Worm (Caenorhabditis elegans) whole organism, late embryonic: ENCODE data around the gene amdh-1.

ENCODE experiments used
- K02D7.2 ChIP-seq: sonication (generic microtip); optimal IDR thresholded peaks from 2 replicates; lab custom pipeline; 2017; ENCODE audit warnings: mild to moderate bottlenecking, missing genetic modification characterization, missing compliant biosample characterization
- K09A11.1 ChIP-seq: sonication (generic microtip); optimal IDR thresholded peaks from 2 replicates; lab custom pipeline; 2017; ENCODE audit warnings: antibody characterized with exemption, mild to moderate bottlenecking, missing genetic modification characterization, missing compliant biosample characterization; ENCODE audit not compliant: insufficient read depth
- T23F11.4 ChIP-seq: fragments of 200-800 bp; sonication (Bioruptor generic); optimal IDR thresholded peaks from 2 replicates; lab custom pipeline; 2018; ENCODE audit warnings: mild to moderate bottlenecking, missing genetic modification characterization, missing compliant biosample characterization
- Y22D7AL.16 ChIP-seq: sonication (generic microtip); optimal IDR thresholded peaks from 2 replicates; lab custom pipeline; 2016; ENCODE audit warnings: missing genetic modification characterization, missing compliant biosample characterization
- ahr-1 ChIP-seq: sonication (generic microtip); optimal IDR thresholded peaks from 2 replicates; lab custom pipeline; 2016; ENCODE audit warnings: missing genetic modification characterization, missing compliant biosample characterization
- ama-1 ChIP-seq: fragments of 150-350 bp; optimal IDR thresholded peaks from 2 replicates; lab custom pipeline; 2014
- ceh-14 ChIP-seq: sonication (generic microtip); optimal IDR thresholded peaks from 2 replicates; lab custom pipeline; 2016; ENCODE audit warnings: missing genotype, missing genetic modification characterization, missing compliant biosample characterization
- ceh-19 ChIP-seq: fragments of 200-800 bp; sonication (Bioruptor generic); optimal IDR thresholded peaks from 2 replicates; lab custom pipeline; 2018; ENCODE audit warnings: mild to moderate bottlenecking, missing genetic modification characterization, missing compliant biosample characterization
- ceh-2 ChIP-seq: sonication (generic microtip); optimal IDR thresholded peaks from 2 replicates; lab custom pipeline; 2016; ENCODE audit warnings: missing genotype, missing genetic modification characterization, missing compliant biosample characterization
- ceh-22 ChIP-seq: sonication (generic microtip); optimal IDR thresholded peaks from 2 replicates; lab custom pipeline; 2017; ENCODE audit warnings: missing biosample characterization, missing genetic modification characterization
- ceh-48 ChIP-seq: sonication (generic microtip); optimal IDR thresholded peaks from 2 replicates; lab custom pipeline; 2016; ENCODE audit warnings: missing genetic modification characterization, inconsistent platforms, missing compliant biosample characterization
- ceh-6 ChIP-seq: fragments of 200-800 bp; sonication (Bioruptor generic); optimal IDR thresholded peaks from 2 replicates; lab custom pipeline; 2018; ENCODE audit warnings: mild to moderate bottlenecking, missing genetic modification characterization, missing compliant biosample characterization
- ceh-9 ChIP-seq: sonication (generic microtip); optimal IDR thresholded peaks from 2 replicates; lab custom pipeline; 2016; ENCODE audit warnings: mild to moderate bottlenecking, missing genetic modification characterization, inconsistent platforms, missing compliant biosample characterization
- dmd-4 ChIP-seq: sonication (generic microtip); optimal IDR thresholded peaks from 2 replicates; lab custom pipeline; 2016; ENCODE audit warnings: borderline replicate concordance, missing genetic modification characterization, missing compliant biosample characterization
- dve-1 ChIP-seq: sonication (generic microtip); optimal IDR thresholded peaks from 2 replicates; lab custom pipeline; 2017; ENCODE audit warnings: antibody characterized with exemption, mild to moderate bottlenecking, missing genetic modification characterization, missing compliant biosample characterization
- elt-2 ChIP-seq: sonication (generic microtip); optimal IDR thresholded peaks from 2 replicates; lab custom pipeline; 2016; ENCODE audit warnings: missing genetic modification reagents, missing genetic modification characterization, missing compliant biosample characterization
- ets-4 ChIP-seq: sonication (generic microtip); optimal IDR thresholded peaks from 2 replicates; lab custom pipeline; 2016; ENCODE audit warnings: missing genetic modification characterization, missing compliant biosample characterization
- eyg-1 ChIP-seq: sonication (generic microtip); optimal IDR thresholded peaks from 2 replicates; lab custom pipeline; 2016; ENCODE audit warnings: missing genotype, missing genetic modification characterization, missing compliant biosample characterization
- fax-1 ChIP-seq: sonication (generic microtip); optimal IDR thresholded peaks from 2 replicates; lab custom pipeline; 2016; ENCODE audit warnings: missing genotype, missing genetic modification characterization, missing compliant biosample characterization
- fkh-6 ChIP-seq: sonication (generic microtip); optimal IDR thresholded peaks from 2 replicates; lab custom pipeline; 2016; ENCODE audit warnings: missing genetic modification characterization, missing compliant biosample characterization
- hlh-30 ChIP-seq: sonication (generic microtip); optimal IDR thresholded peaks from 2 replicates; lab custom pipeline; 2017; ENCODE audit warnings: antibody characterized with exemption, missing genetic modification characterization, missing compliant biosample characterization; ENCODE audit not compliant: insufficient read depth
- hlh-6 ChIP-seq: sonication (generic microtip); optimal IDR thresholded peaks from 2 replicates; lab custom pipeline; 2016; ENCODE audit warnings: missing genotype, missing genetic modification characterization, missing compliant biosample characterization
- hlh-8 ChIP-seq: sonication (generic microtip); optimal IDR thresholded peaks from 2 replicates; lab custom pipeline; 2016; ENCODE audit warnings: missing genotype, missing genetic modification characterization, missing compliant biosample characterization
- madf-2 ChIP-seq: sonication (generic microtip); optimal IDR thresholded peaks from 2 replicates; lab custom pipeline; 2017; ENCODE audit warnings: missing genetic modification characterization, missing compliant biosample characterization
- mec-3 ChIP-seq: sonication (generic microtip); optimal IDR thresholded peaks from 2 replicates; lab custom pipeline; 2016; ENCODE audit warnings: borderline replicate concordance, missing genetic modification characterization, missing compliant biosample characterization
- nhr-11 ChIP-seq: fragments of 150-350 bp; optimal IDR thresholded peaks from 2 replicates; lab custom pipeline; 2014; ENCODE audit warnings: missing biosample characterization, missing genetic modification characterization
- nhr-232 ChIP-seq: sonication (generic microtip); optimal IDR thresholded peaks from 2 replicates; lab custom pipeline; 2016; ENCODE audit warnings: missing genetic modification characterization, missing compliant biosample characterization
- pha-2 ChIP-seq: sonication (generic microtip); optimal IDR thresholded peaks from 2 replicates; lab custom pipeline; 2017; ENCODE audit warnings: mild to moderate bottlenecking, missing genetic modification characterization, missing compliant biosample characterization
- pha-4 ChIP-seq: fragments of 150-350 bp; optimal IDR thresholded peaks from 2 replicates; lab custom pipeline; 2018; ENCODE audit warnings: missing biosample characterization, missing genetic modification reagents, missing genetic modification characterization
- pqm-1 ChIP-seq: sonication (generic microtip); optimal IDR thresholded peaks from 2 replicates; lab custom pipeline; 2016; ENCODE audit warnings: missing genetic modification characterization, missing compliant biosample characterization
- pros-1 ChIP-seq: fragments of 150-350 bp; optimal IDR thresholded peaks from 2 replicates; lab custom pipeline; 2014; ENCODE audit warnings: missing biosample characterization, missing genetic modification reagents, missing genetic modification characterization
- ref-2 ChIP-seq: sonication (generic microtip); optimal IDR thresholded peaks from 2 replicates; lab custom pipeline; 2016; ENCODE audit warnings: missing genetic modification characterization, missing compliant biosample characterization
- sox-4 ChIP-seq: sonication (generic microtip); optimal IDR thresholded peaks from 2 replicates; lab custom pipeline; 2017; ENCODE audit warnings: mild to moderate bottlenecking, missing genetic modification characterization, inconsistent platforms, missing compliant biosample characterization
- tbx-2 ChIP-seq: sonication (generic microtip); optimal IDR thresholded peaks from 2 replicates; lab custom pipeline; 2016; ENCODE audit warnings: missing genetic modification characterization, missing compliant biosample characterization
- ttx-3 ChIP-seq: sonication (generic microtip); optimal IDR thresholded peaks from 2 replicates; lab custom pipeline; 2016; ENCODE audit warnings: missing genetic modification reagents, missing genetic modification characterization, missing compliant biosample characterization
- unc-3 ChIP-seq, 2 experiments: fragments of 200-800 bp in 1 of 2; sonication (Bioruptor generic) in 1 of 2; sonication (generic microtip) in 1 of 2; conservative IDR thresholded peaks in 1 of 2; optimal IDR thresholded peaks in 1 of 2; 2 replicates each; pipeline versions ENCODE4 v1.3.6 to Lab custom; 2016 to 2022; ENCODE audit warnings: missing compliant biosample characterization in 2 of 2, missing genetic modification characterization in 2 of 2, missing genetic modification reagents in 1 of 2
- unc-42 ChIP-seq: sonication (generic microtip); optimal IDR thresholded peaks from 2 replicates; lab custom pipeline; 2016; ENCODE audit warnings: missing genotype, missing genetic modification characterization, missing compliant biosample characterization
- unc-55 ChIP-seq: sonication (generic microtip); optimal IDR thresholded peaks from 2 replicates; lab custom pipeline; 2017; ENCODE audit warnings: missing biosample characterization, missing genetic modification reagents, missing genetic modification characterization

Gene amdh-1

DNA sequence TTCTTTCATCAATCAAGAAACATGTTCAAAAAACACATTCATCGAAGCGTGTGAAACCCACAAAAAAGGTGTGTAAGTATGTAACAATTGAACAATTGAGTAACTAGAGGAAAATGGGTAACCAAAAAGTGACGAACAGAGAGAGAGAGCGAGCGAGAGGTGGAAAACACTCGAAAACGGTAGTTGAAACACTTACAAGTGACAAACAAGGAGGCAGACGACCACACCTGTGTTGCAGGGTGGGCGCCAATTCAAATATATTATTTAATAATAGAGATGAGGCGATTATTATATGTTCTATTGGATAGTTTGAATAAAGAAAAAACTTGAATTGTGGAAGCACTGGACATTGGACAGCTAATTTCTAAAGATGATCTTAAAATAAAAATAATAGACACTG lies 37.8 kb downstream of the amdh-1 start:
- TF ChIP-seq fkh-6, result no peak
- TF ChIP-seq ref-2 (tag; lab: Kevin White, UChicago), result no peak
- TF ChIP-seq ceh-22, result no peak
- TF ChIP-seq pqm-1, result no peak
- no peak for TF ChIP-seq eyg-1 (tag; lab: Kevin White, UChicago)
- TF ChIP-seq ahr-1, result no peak
- no peak for TF ChIP-seq Y22D7AL.16 (tag; lab: Kevin White, UChicago)

DNA sequence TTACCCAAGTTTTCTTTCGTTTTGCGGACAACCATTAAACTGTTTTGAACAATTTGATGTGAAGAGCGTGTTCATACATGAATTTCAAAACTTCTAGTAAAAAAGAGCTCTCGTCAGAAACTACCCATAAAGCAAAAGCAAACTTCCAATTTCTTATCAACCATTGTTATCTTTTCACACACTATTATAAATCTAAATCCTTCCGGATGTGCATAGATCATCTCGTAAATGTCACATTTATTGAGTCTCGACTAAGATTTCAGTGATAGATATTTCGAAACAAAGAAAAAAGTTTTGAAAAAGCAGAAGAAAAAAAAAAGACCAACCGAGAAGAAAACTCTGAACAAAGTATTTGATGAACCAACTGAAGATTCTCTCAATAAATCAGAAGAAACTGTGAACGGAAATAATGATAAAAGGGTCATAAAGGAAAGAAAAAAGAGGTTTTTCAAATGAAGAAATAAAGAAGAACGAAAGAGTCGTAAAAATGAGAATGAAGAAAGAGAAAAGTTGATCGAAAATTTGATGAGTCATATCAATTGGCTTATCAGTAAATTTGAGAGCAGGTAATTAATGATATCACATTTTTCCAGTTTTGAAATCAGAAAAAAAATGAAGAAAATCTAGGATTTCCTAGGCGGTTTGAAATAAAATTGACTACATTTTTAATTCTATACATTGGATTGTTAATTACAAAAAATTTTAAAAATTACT lies 39.0 kb downstream of the amdh-1 start:
- TF ChIP-seq fax-1 (tag; lab: Kevin White, UChicago), result no peak
- TF ChIP-seq fkh-6, result no peak
- no peak for TF ChIP-seq K09A11.1 (tag; lab: Kevin White, UChicago)
- TF ChIP-seq ttx-3 (tag; lab: Kevin White, UChicago), result no peak
- no peak for TF ChIP-seq dmd-4 (tag; lab: Kevin White, UChicago)
- TF ChIP-seq sox-4 (tag; lab: Kevin White, UChicago), result no peak
- TF ChIP-seq T23F11.4, result no peak
- no peak for TF ChIP-seq unc-3 (GFP tag; conservative IDR thresholded peaks at IDR 0.05; lab: Robert Waterston, UW)
- TF ChIP-seq unc-3 (tag; optimal IDR thresholded peaks at IDR 0.05; lab: Kevin White, UChicago), result no peak
- TF ChIP-seq dve-1 (tag; lab: Kevin White, UChicago), result no peak
- TF ChIP-seq unc-55 (GFP tag; lab: Kevin White, UChicago), result no peak
- no peak for TF ChIP-seq nhr-11 (tag; lab: Kevin White, UChicago)
- no peak for TF ChIP-seq hlh-8 (tag; lab: Kevin White, UChicago)
- no peak for TF ChIP-seq unc-42 (tag; lab: Kevin White, UChicago)
- no peak for TF ChIP-seq ahr-1
- no peak for TF ChIP-seq pros-1 (tag; lab: Kevin White, UChicago)

DNA sequence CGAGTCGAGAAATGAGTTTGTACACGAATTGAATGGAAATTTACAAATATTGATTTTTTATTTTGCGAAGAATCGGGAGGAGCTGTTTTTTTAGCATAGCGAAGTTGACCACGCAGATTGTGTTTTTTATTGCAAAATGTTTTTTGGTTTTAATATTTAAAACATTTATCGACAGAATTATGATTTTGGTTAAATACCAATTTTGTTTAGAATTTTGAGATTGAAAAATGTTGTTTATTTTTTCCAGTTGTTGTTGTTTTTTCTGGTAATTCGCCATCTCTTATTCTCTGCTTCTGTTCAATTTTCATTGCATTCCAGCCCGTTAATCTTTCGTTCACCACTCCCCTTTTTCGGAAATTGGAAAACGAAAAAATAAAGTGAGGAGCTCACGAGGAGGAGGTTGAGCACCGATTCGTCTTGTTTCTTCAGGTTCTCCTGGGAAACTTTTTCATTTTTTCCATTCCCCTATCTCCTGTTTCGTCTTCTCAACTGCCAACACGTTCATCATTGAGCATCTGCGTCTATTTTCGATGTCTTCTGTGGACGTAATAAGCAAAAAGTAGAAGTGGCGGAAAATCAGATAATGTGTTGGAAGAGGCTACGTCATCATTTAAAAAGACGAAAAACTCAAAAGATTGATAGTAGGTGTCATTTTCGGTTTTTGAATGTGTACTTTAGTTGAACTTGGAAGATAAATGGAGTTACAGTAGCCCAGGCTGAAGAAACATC lies 44.5 kb downstream of the amdh-1 start, which contains the start of gene F47D12.7:
F47D12.7 (minus strand) TSS at position 51 of the 729 bp plus-strand sequence.
- TF ChIP-seq hlh-6 (tag; lab: Kevin White, UChicago) (no peak), ceh-48 (tag; lab: Kevin White, UChicago) (no peak), ceh-9 (tag; lab: Kevin White, UChicago) (no peak), unc-42 (tag; lab: Kevin White, UChicago) (no peak), K09A11.1 (tag; lab: Kevin White, UChicago) (no peak), pqm-1 (no peak), elt-2 (tag; lab: Kevin White, UChicago) (no peak), nhr-11 (tag; lab: Kevin White, UChicago) (no peak), ceh-19 (GFP tag; lab: Kevin White, UChicago) (no peak), hlh-30 (no peak), nhr-232 (tag; lab: Kevin White, UChicago) (no peak), ceh-6 (no peak)

DNA sequence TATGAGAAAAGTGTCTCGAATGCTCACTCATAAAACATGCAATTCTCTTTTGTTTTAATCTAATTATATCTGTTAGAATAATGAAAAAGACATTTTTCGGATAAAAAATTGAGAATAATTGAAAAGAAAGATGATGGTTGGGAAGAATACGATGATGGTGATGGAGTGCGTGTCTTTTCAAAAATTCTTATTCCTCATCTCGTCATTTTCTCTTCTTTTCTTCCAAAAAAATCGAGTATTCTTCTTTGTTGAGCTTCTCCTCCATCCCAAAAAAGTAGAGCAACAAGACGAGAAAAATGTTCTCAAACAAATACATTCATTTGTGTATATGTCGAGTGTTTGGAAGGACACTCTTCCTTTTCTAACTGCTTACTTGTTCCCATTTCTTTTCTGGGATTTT lies 46.0 kb downstream of the amdh-1 start:
- TF ChIP-seq pha-4 (tag; lab: Kevin White, UChicago), result no peak
- TF ChIP-seq unc-55 (GFP tag; lab: Kevin White, UChicago), result no peak
- no peak for TF ChIP-seq mec-3
- TF ChIP-seq pros-1 (tag; lab: Kevin White, UChicago), result no peak
- TF ChIP-seq nhr-232 (tag; lab: Kevin White, UChicago), result no peak
- no peak for TF ChIP-seq madf-2 (tag; lab: Kevin White, UChicago)
- no peak for TF ChIP-seq fax-1 (tag; lab: Kevin White, UChicago)
- TF ChIP-seq ceh-22, result no peak
- no peak for TF ChIP-seq ceh-14 (tag; lab: Kevin White, UChicago)
- no peak for TF ChIP-seq pha-2 (tag; lab: Kevin White, UChicago)
- TF ChIP-seq K02D7.2 (tag; lab: Kevin White, UChicago), result no peak
- no peak for TF ChIP-seq ama-1
- no peak for TF ChIP-seq ceh-2 (tag; lab: Kevin White, UChicago)
- no peak for TF ChIP-seq ets-4
- no peak for TF ChIP-seq sox-4 (tag; lab: Kevin White, UChicago)
- no peak for TF ChIP-seq tbx-2 (tag; lab: Kevin White, UChicago)
- TF ChIP-seq unc-42 (tag; lab: Kevin White, UChicago), result no peak
- TF ChIP-seq K09A11.1 (tag; lab: Kevin White, UChicago), result no peak
